Worm (Caenorhabditis elegans) whole organism, L4 larva: ENCODE data around the gene T25D1.1.

ENCODE experiments used
- D1046.2 ChIP-seq: fragments of 200-800 bp; sonication (Bioruptor generic); IDR thresholded peaks from 2 replicates; pipeline ENCODE4 v1.3.6; 2022; ENCODE audit warnings: missing genetic modification characterization, missing compliant biosample characterization
- fkh-10 ChIP-seq: fragments of 150-350 bp; optimal IDR thresholded peaks from 2 replicates; lab custom pipeline; 2014; ENCODE audit warnings: missing biosample characterization, missing genetic modification reagents, missing genetic modification characterization
- lin-39 ChIP-seq: fragments of 150-350 bp; optimal IDR thresholded peaks from 2 replicates; lab custom pipeline; 2014; ENCODE audit warnings: missing biosample characterization, missing genetic modification reagents, missing genetic modification characterization
- lir-3 ChIP-seq: sonication (generic microtip); optimal IDR thresholded peaks from 2 replicates; lab custom pipeline; 2016; ENCODE audit warnings: mild to moderate bottlenecking, missing genetic modification characterization, missing compliant biosample characterization
- nhr-10 ChIP-seq: fragments of 150-350 bp; optimal IDR thresholded peaks from 2 replicates; lab custom pipeline; 2014; ENCODE audit warnings: missing biosample characterization, missing genetic modification characterization
- nhr-28 ChIP-seq: fragments of 150-350 bp; optimal IDR thresholded peaks from 2 replicates; lab custom pipeline; 2014; ENCODE audit warnings: missing biosample characterization, missing genetic modification characterization
- nhr-6 ChIP-seq: fragments of 150-350 bp; optimal IDR thresholded peaks from 2 replicates; lab custom pipeline; 2014; ENCODE audit warnings: missing biosample characterization, missing genetic modification characterization
- tag-97 ChIP-seq: fragments of 200-800 bp; sonication (Bioruptor generic); IDR thresholded peaks from 2 replicates; pipeline ENCODE4 v1.3.6; 2022; ENCODE audit warnings: missing genetic modification characterization, missing compliant biosample characterization
- tra-1 ChIP-seq: fragments of 200-800 bp; sonication (Bioruptor generic); IDR thresholded peaks from 2 replicates; pipeline ENCODE4 v1.3.6; 2022; ENCODE audit warnings: missing genetic modification reagents, missing genetic modification characterization, missing compliant biosample characterization
- unc-62 ChIP-seq, 3 experiments: fragments of 150-350 bp in 1 of 3; sonication (generic microtip); optimal IDR thresholded peaks in 2 of 3; peaks in 1 of 3; 1 replicate in 1 of 3; 2 replicates in 2 of 3; lab custom pipeline; 2014 to 2017; ENCODE audit warnings: missing biosample characterization in 3 of 3, missing genetic modification characterization in 3 of 3, missing genetic modification reagents in 3 of 3, missing genotype in 1 of 3
- zfp-2 ChIP-seq: sonication (generic microtip); optimal IDR thresholded peaks from 2 replicates; lab custom pipeline; 2016; ENCODE audit warnings: mild to moderate bottlenecking, missing genetic modification characterization, missing compliant biosample characterization

DNA sequence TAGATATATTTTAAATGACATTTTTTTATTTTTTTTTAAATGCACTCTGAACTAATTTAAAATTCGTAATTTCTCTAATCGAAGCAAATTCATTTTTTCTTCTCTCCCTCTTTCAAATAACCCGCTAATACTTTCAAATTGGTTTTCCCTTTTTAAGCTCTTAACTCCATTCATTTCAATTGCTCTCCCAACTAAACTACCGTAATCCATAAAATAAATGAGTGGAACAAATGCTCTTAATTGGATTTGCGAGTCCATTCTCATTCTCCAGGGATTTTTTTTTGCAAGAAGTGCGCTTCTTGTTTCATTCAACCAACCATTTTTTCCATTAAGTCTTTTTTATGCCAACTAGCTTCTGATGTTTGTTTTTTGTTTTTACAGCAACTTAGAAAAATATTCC lies 38.6 kb upstream of the T25D1.1 start:
- TF ChIP-seq zfp-2 (tag; lab: Kevin White, UChicago) = no peak
- no peak for TF ChIP-seq fkh-10 (GFP tag; lab: Kevin White, UChicago)
- TF ChIP-seq lir-3 (tag; lab: Kevin White, UChicago) = no peak
- TF ChIP-seq unc-62 (GFP tag; optimal IDR thresholded peaks at IDR 0.05 in 1 of 2; lab: Kevin White, UChicago) = no peak
- no peak for TF ChIP-seq unc-62 (tag; optimal IDR thresholded peaks at IDR 0.05; lab: Kevin White, UChicago)
- TF ChIP-seq nhr-28 = no peak
- no peak for TF ChIP-seq lin-39 (tag; lab: Kevin White, UChicago)
- no peak for TF ChIP-seq tag-97 (GFP tag; lab: Robert Waterston, UW)
- no peak for TF ChIP-seq D1046.2 (GFP tag; lab: Robert Waterston, UW)
- TF ChIP-seq nhr-10 (tag; lab: Kevin White, UChicago) = no peak
- no peak for TF ChIP-seq nhr-6 (tag; lab: Kevin White, UChicago)
- no peak for TF ChIP-seq tra-1
